Worm (Caenorhabditis elegans) whole organism, mixed stage, embryonic: Measurements from ENCODE around the gene srg-17.

Source experiments
- ceh-39 ChIP-seq: fragments of 150-350 bp; optimal IDR thresholded peaks from 2 replicates; lab custom pipeline; 2014; ENCODE audit warnings: missing biosample characterization, missing genetic modification characterization
- ceh-43 ChIP-seq: fragments of 200-800 bp; sonication (Bioruptor generic); optimal IDR thresholded peaks from 2 replicates; lab custom pipeline; 2018; ENCODE audit warnings: mild to moderate bottlenecking, missing genetic modification characterization, moderate library complexity, missing compliant biosample characterization
- lin-13 ChIP-seq: fragments of 150-350 bp; optimal IDR thresholded peaks from 2 replicates; lab custom pipeline; 2014; ENCODE audit warnings: missing biosample characterization, missing genetic modification characterization
- lsy-2 ChIP-seq: fragments of 150-350 bp; optimal IDR thresholded peaks from 2 replicates; lab custom pipeline; 2014; ENCODE audit warnings: missing biosample characterization, missing genetic modification characterization
- mab-5 ChIP-seq: fragments of 150-350 bp; optimal IDR thresholded peaks from 2 replicates; lab custom pipeline; 2014; ENCODE audit warnings: missing biosample characterization, missing genetic modification characterization
- nhr-28 ChIP-seq: fragments of 150-350 bp; optimal IDR thresholded peaks from 2 replicates; lab custom pipeline; 2014; ENCODE audit warnings: missing biosample characterization, missing genetic modification characterization
- nhr-76 ChIP-seq: sonication (generic microtip); optimal IDR thresholded peaks from 2 replicates; lab custom pipeline; 2017; ENCODE audit warnings: missing biosample characterization, missing genetic modification characterization
- sem-2 ChIP-seq: fragments of 200-800 bp; sonication (Bioruptor generic); optimal IDR thresholded peaks from 2 replicates; lab custom pipeline; 2018; ENCODE audit warnings: mild to moderate bottlenecking, missing genetic modification characterization, missing compliant biosample characterization
- tbx-8 ChIP-seq: fragments of 200-800 bp; sonication (Bioruptor generic); optimal IDR thresholded peaks from 2 replicates; lab custom pipeline; 2018; ENCODE audit warnings: mild to moderate bottlenecking, missing genetic modification characterization, moderate library complexity, missing compliant biosample characterization
- unc-39 ChIP-seq: fragments of 150-350 bp; optimal IDR thresholded peaks from 2 replicates; lab custom pipeline; 2014; ENCODE audit warnings: missing biosample characterization, missing genetic modification characterization
- unc-62 ChIP-seq: fragments of 150-350 bp; optimal IDR thresholded peaks from 2 replicates; lab custom pipeline; 2014; ENCODE audit warnings: missing biosample characterization, missing genetic modification reagents, missing genetic modification characterization
- ztf-11 ChIP-seq: fragments of 150-350 bp; optimal IDR thresholded peaks from 2 replicates; lab custom pipeline; 2014; ENCODE audit warnings: missing biosample characterization, missing genetic modification characterization

- TF ChIP-seq ceh-43 (GFP tag; lab: Kevin White, UChicago) (no peak), nhr-76 (tag; lab: Kevin White, UChicago) (no peak), nhr-28 (tag; lab: Kevin White, UChicago) (no peak), unc-62 (no peak), ceh-39 (tag; lab: Kevin White, UChicago) (no peak), lin-13 (tag; lab: Kevin White, UChicago) (no peak), mab-5 (no peak), ztf-11 (tag; lab: Kevin White, UChicago) (no peak), unc-39 (no peak), sem-2 (GFP tag; lab: Kevin White, UChicago) (no peak), tbx-8 (GFP tag; lab: Kevin White, UChicago) (no peak), lsy-2 (tag; lab: Kevin White, UChicago) (no peak)
These were observed 23.5 kb downstream of the srg-17 start, which contains the start of gene T21B4.3 for ce11 chrII:12496981-12497380.
